Fruit fly (Drosophila melanogaster): Measurements from ENCODE around the gene mtSSB.

mtSSB gene

dm6 chr3R:16210808-16211578 lies 5.9 kb upstream of the mtSSB start (continued):
- no peak for TF ChIP-seq Doc3 (GFP tag; IDR thresholded peaks at IDR 0.05; ENCODE audit: partially characterized antibody)
- no peak for TF ChIP-seq dmrt11E (tag; optimal IDR thresholded peaks at IDR 0.05)
- TF ChIP-seq CG10366 (GFP tag; IDR thresholded peaks at IDR 0.05): no peak
- no peak for TF ChIP-seq fd64A (GFP tag; optimal IDR thresholded peaks at IDR 0.05)
- TF ChIP-seq CG6175 (GFP tag; IDR thresholded peaks at IDR 0.05): peak; percentile 80
- TF ChIP-seq vvl (GFP tag; IDR thresholded peaks at IDR 0.05): no peak
- peak; percentile 36 for TF ChIP-seq NfI (GFP tag; optimal IDR thresholded peaks at IDR 0.05)
- no peak for TF ChIP-seq CG9437 (GFP tag; optimal IDR thresholded peaks at IDR 0.05)
- no peak for TF ChIP-seq GATAe (GFP tag; conservative IDR thresholded peaks at IDR 0.05)
- TF ChIP-seq CG2120 (GFP tag; optimal IDR thresholded peaks at IDR 0.05): no peak
- no peak for TF ChIP-seq Taf1 (GFP tag; IDR thresholded peaks at IDR 0.05)
- TF ChIP-seq abd-A (tag; optimal IDR thresholded peaks at IDR 0.05): no peak
- TF ChIP-seq CG10462 (GFP tag; optimal IDR thresholded peaks at IDR 0.05): no peak
- no peak for TF ChIP-seq ATbp (GFP tag; optimal IDR thresholded peaks at IDR 0.05)
- TF ChIP-seq slbo (GFP tag; IDR thresholded peaks at IDR 0.05): peak; percentile 33; the same call in 1 of the 2 replicates
- TF ChIP-seq Bgb (GFP tag; IDR thresholded peaks at IDR 0.05; ENCODE audit: partially characterized antibody): no peak
- 0 out of 3 replicates have a peak, but pooled peaks have one; percentile 6 for TF ChIP-seq ase (GFP tag; IDR thresholded peaks at IDR 0.05)
- no peak for TF ChIP-seq toy (GFP tag; IDR thresholded peaks at IDR 0.05)
- TF ChIP-seq CG12769 (tag; optimal IDR thresholded peaks at IDR 0.05): peak; percentile 87
- 0 out of 2 replicates have a peak, but pooled peaks have one; percentile 14 for TF ChIP-seq chm (GFP tag; IDR thresholded peaks at IDR 0.05)
- no peak for TF ChIP-seq Scr (GFP tag; IDR thresholded peaks at IDR 0.05; ENCODE audit: partially characterized antibody)
- no peak for TF ChIP-seq eve (GFP tag; optimal IDR thresholded peaks at IDR 0.05)
- 0 out of 2 replicates have a peak, but pooled peaks have one; percentile 19 for TF ChIP-seq tna (GFP tag; IDR thresholded peaks at IDR 0.05; ENCODE audit: partially characterized antibody)
- peak; percentile 32 for TF ChIP-seq lab (GFP tag; optimal IDR thresholded peaks at IDR 0.05)
- TF ChIP-seq CG8478 (optimal IDR thresholded peaks at IDR 0.05): no peak
- TF ChIP-seq Atf6 (GFP tag; IDR thresholded peaks at IDR 0.05): peak; percentile 33; the same call in 1 of the 2 replicates
- TF ChIP-seq insv (GFP tag; optimal IDR thresholded peaks at IDR 0.05): no peak
- TF ChIP-seq CG6689 (GFP tag; IDR thresholded peaks at IDR 0.05): no peak
- no peak for TF ChIP-seq pnt (GFP tag; optimal IDR thresholded peaks at IDR 0.05)
- no peak for TF ChIP-seq nmo (GFP tag; optimal IDR thresholded peaks at IDR 0.05)
- TF ChIP-seq B-H2 (GFP tag; optimal IDR thresholded peaks at IDR 0.05): peak; percentile 36
- no peak for TF ChIP-seq Dp (GFP tag; optimal IDR thresholded peaks at IDR 0.05)
- 0 out of 2 replicates have a peak, but pooled peaks have one; percentile 20 for TF ChIP-seq ranshi (GFP tag; IDR thresholded peaks at IDR 0.05)
- 0 out of 2 replicates have a peak, but pooled peaks have one; percentile 7 for TF ChIP-seq crol (GFP tag; IDR thresholded peaks at IDR 0.05)
- no peak for TF ChIP-seq Awh (GFP tag; IDR thresholded peaks at IDR 0.05)
- no peak for TF ChIP-seq dpn (GFP tag; optimal IDR thresholded peaks at IDR 0.05)
- peak; percentile 28 for TF ChIP-seq sd (tag; optimal IDR thresholded peaks at IDR 0.05)
- TF ChIP-seq Xrp1 (GFP tag; IDR thresholded peaks at IDR 0.05): no peak
- no peak for TF ChIP-seq Fer3 (tag; optimal IDR thresholded peaks at IDR 0.05)
- no peak for TF ChIP-seq Dfd (GFP tag; optimal IDR thresholded peaks at IDR 0.05)
- no peak for TF ChIP-seq danr (GFP tag; IDR thresholded peaks at IDR 0.05)
- TF ChIP-seq CG31441 (GFP tag; IDR thresholded peaks at IDR 0.05): no peak
- TF ChIP-seq pan (optimal IDR thresholded peaks at IDR 0.05): no peak
- TF ChIP-seq pan (GFP tag; optimal IDR thresholded peaks at IDR 0.05 in 1 of 2, IDR thresholded peaks at IDR 0.05 in 1 of 2): peak in 1 of 2 experiments; percentile 17
- TF ChIP-seq CG11504 (tag; optimal IDR thresholded peaks at IDR 0.05): no peak
- no peak for TF ChIP-seq CG13296 (GFP tag; optimal IDR thresholded peaks at IDR 0.05)
- TF ChIP-seq CG3163 (GFP tag; optimal IDR thresholded peaks at IDR 0.05): no peak
- TF ChIP-seq Elba2 (GFP tag; optimal IDR thresholded peaks at IDR 0.05): no peak
- peak; percentile 13 for TF ChIP-seq CG18599 (GFP tag; optimal IDR thresholded peaks at IDR 0.05)
- peak; percentile 39; the same call in 1 of the 3 replicates for TF ChIP-seq sr (GFP tag; IDR thresholded peaks at IDR 0.05)

Data from whole organism, embryonic.